Fruit fly (Drosophila melanogaster) whole organism, embryonic: ENCODE results near the gene Tnpo-SR.
A peak's percentile ranks its signal among the peaks of the same experiment; 100 is the strongest.

ENCODE experiments used
- CG10462 ChIP-seq: fragments of 200-800 bp; sonication (Bioruptor generic); optimal IDR thresholded peaks from 2 replicates; lab custom pipeline; 2016; ENCODE audit warnings: missing biosample characterization, missing genetic modification characterization
- CG11398 ChIP-seq: fragments of 200-800 bp; sonication (Bioruptor generic); optimal IDR thresholded peaks from 2 replicates; lab custom pipeline; 2016; ENCODE audit warnings: missing biosample characterization, missing genetic modification characterization
- CG15696 ChIP-seq: fragments of 200-800 bp; sonication (Bioruptor generic); optimal IDR thresholded peaks from 2 replicates; lab custom pipeline; 2019; ENCODE audit warnings: missing biosample characterization, mild to moderate bottlenecking, missing genetic modification characterization, moderate library complexity
- CG16779 ChIP-seq: fragments of 200-800 bp; sonication (Bioruptor generic); IDR thresholded peaks from 2 replicates; pipeline ENCODE4 v1.3.6; 2022; ENCODE audit warnings: missing biosample characterization, missing genetic modification characterization
- CG17912 ChIP-seq: fragments of 200-800 bp; sonication (Bioruptor generic); optimal IDR thresholded peaks from 2 replicates; lab custom pipeline; 2018; ENCODE audit warnings: missing biosample characterization, mild to moderate bottlenecking, missing genetic modification characterization
- CG31388 ChIP-seq: fragments of 200-800 bp; sonication (Bioruptor generic); optimal IDR thresholded peaks from 2 replicates; lab custom pipeline; 2016; ENCODE audit warnings: missing biosample characterization, missing genetic modification characterization
- CG32767 ChIP-seq: fragments of 200-800 bp; sonication (Bioruptor generic); IDR thresholded peaks from 2 replicates; pipeline ENCODE4 v1.3.6; 2022; ENCODE audit warnings: missing biosample characterization, missing genetic modification characterization
- CG34422 ChIP-seq: fragments of 200-800 bp; sonication (Bioruptor generic); IDR thresholded peaks from 3 replicates; pipeline ENCODE4 v1.3.6; 2022; ENCODE audit warnings: missing biosample characterization, missing genetic modification characterization
- CG3726 ChIP-seq: fragments of 200-800 bp; sonication (Bioruptor generic); IDR thresholded peaks from 3 replicates; pipeline ENCODE4, ENCODE4 v1.3.6; 2022; ENCODE audit warnings: missing biosample characterization, missing genetic modification characterization
- CG4617 ChIP-seq: fragments of 200-800 bp; sonication (Bioruptor generic); optimal IDR thresholded peaks from 3 replicates; lab custom pipeline; 2016; ENCODE audit warnings: missing biosample characterization, missing genetic modification characterization, borderline replicate concordance
- CG4730 ChIP-seq: fragments of 200-800 bp; sonication (Bioruptor generic); IDR thresholded peaks from 2 replicates; pipeline ENCODE4 v1.3.6; 2022; ENCODE audit warnings: missing biosample characterization, missing genetic modification characterization
- CG7745 ChIP-seq: fragments of 200-800 bp; sonication (Bioruptor generic); optimal IDR thresholded peaks from 2 replicates; lab custom pipeline; 2018; ENCODE audit warnings: missing biosample characterization, mild to moderate bottlenecking, missing genetic modification characterization, moderate library complexity
- CkIIα-i1 ChIP-seq: fragments of 200-800 bp; sonication (Bioruptor generic); IDR thresholded peaks from 2 replicates; pipeline ENCODE4 v1.3.6; 2022; ENCODE audit warnings: missing biosample characterization, missing genetic modification characterization
- Dad ChIP-seq: fragments of 200-800 bp; sonication (Bioruptor generic); optimal IDR thresholded peaks from 3 replicates; lab custom pipeline; 2016; ENCODE audit warnings: missing biosample characterization, missing genetic modification characterization
- Dll ChIP-seq: fragments of 200-800 bp; sonication (Bioruptor generic); IDR thresholded peaks from 4 replicates; pipeline ENCODE4 v1.3.6; 2022; ENCODE audit warnings: missing biosample characterization, missing genetic modification characterization; ENCODE audit not compliant: partially characterized antibody
- Dp ChIP-seq: fragments of 200-800 bp; sonication (Bioruptor generic); optimal IDR thresholded peaks from 2 replicates; lab custom pipeline; 2018; ENCODE audit warnings: missing biosample characterization, mild to moderate bottlenecking, missing genetic modification characterization, moderate library complexity
- Eip74EF ChIP-seq, 2 experiments: fragments of 200-800 bp in 1 of 2; fragments of >200 bp in 1 of 2; sonication (Bioruptor generic) in 1 of 2; optimal IDR thresholded peaks; 2 replicates each; lab custom pipeline; 2017 to 2019; ENCODE audit warnings: missing biosample characterization in 2 of 2, missing genetic modification characterization in 2 of 2, mild to moderate bottlenecking in 1 of 2, moderate library complexity in 1 of 2
- HLHmδ ChIP-seq: fragments of 200-800 bp; sonication (Bioruptor generic); optimal IDR thresholded peaks from 2 replicates; lab custom pipeline; 2018; ENCODE audit warnings: missing biosample characterization, mild to moderate bottlenecking, missing genetic modification characterization, moderate library complexity
- Kr ChIP-seq: fragments of 200-800 bp; sonication (Bioruptor generic); optimal IDR thresholded peaks from 2 replicates; lab custom pipeline; 2017; ENCODE audit warnings: missing biosample characterization, mild to moderate bottlenecking, missing genetic modification characterization
- Lhr ChIP-seq: fragments of 200-800 bp; sonication (Bioruptor generic); optimal IDR thresholded peaks from 3 replicates; lab custom pipeline; 2017; ENCODE audit warnings: mild to moderate bottlenecking, missing biosample characterization, missing genetic modification reagents, missing genetic modification characterization
- Meics ChIP-seq: fragments of 200-800 bp; sonication (Bioruptor generic); optimal IDR thresholded peaks from 2 replicates; lab custom pipeline; 2017; ENCODE audit warnings: missing biosample characterization, mild to moderate bottlenecking, missing genetic modification characterization
- Oaz ChIP-seq: fragments of 200-800 bp; sonication (Bioruptor generic); IDR thresholded peaks from 2 replicates; pipeline ENCODE4 v1.3.6; 2022; ENCODE audit warnings: missing biosample characterization, missing genetic modification characterization
- Oli ChIP-seq: fragments of 200-800 bp; sonication (Bioruptor generic); optimal IDR thresholded peaks from 2 replicates; lab custom pipeline; 2018; ENCODE audit warnings: missing biosample characterization, mild to moderate bottlenecking, missing genetic modification characterization, moderate library complexity
- Spps ChIP-seq: fragments of 200-800 bp; sonication (Bioruptor generic); optimal IDR thresholded peaks from 2 replicates; lab custom pipeline; 2018; ENCODE audit warnings: missing biosample characterization, mild to moderate bottlenecking, missing genetic modification characterization
- Usf ChIP-seq: fragments of 200-800 bp; sonication (Bioruptor generic); optimal IDR thresholded peaks from 2 replicates; lab custom pipeline; 2017; ENCODE audit warnings: missing genotype, missing biosample characterization, missing genetic modification characterization
- Vsx1 ChIP-seq: fragments of 200-800 bp; sonication (Bioruptor generic); optimal IDR thresholded peaks from 2 replicates; lab custom pipeline; 2017; ENCODE audit warnings: missing biosample characterization, mild to moderate bottlenecking, missing genetic modification characterization, missing genetic modification reagents
- ash1 ChIP-seq: fragments of 200-800 bp; sonication (Bioruptor generic); optimal IDR thresholded peaks from 2 replicates; lab custom pipeline; 2018; ENCODE audit warnings: missing biosample characterization, mild to moderate bottlenecking, missing genetic modification characterization
- az2 ChIP-seq: fragments of 200-800 bp; sonication (Bioruptor generic); optimal IDR thresholded peaks from 3 replicates; lab custom pipeline; 2016; ENCODE audit warnings: missing biosample characterization, missing genetic modification characterization
- bab2 ChIP-seq: fragments of 200-800 bp; sonication (Bioruptor generic); optimal IDR thresholded peaks from 2 replicates; lab custom pipeline; 2016; ENCODE audit warnings: missing biosample characterization, missing genetic modification characterization
- bigmax ChIP-seq: fragments of 200-800 bp; sonication (Bioruptor generic); optimal IDR thresholded peaks from 2 replicates; lab custom pipeline; 2018; ENCODE audit warnings: missing biosample characterization, mild to moderate bottlenecking, missing genetic modification characterization
- cato ChIP-seq: fragments of 200-800 bp; sonication (Bioruptor generic); optimal IDR thresholded peaks from 2 replicates; lab custom pipeline; 2016; ENCODE audit warnings: missing biosample characterization, missing genetic modification characterization, borderline replicate concordance
- cwo ChIP-seq: fragments of 200-800 bp; sonication (Bioruptor generic); optimal IDR thresholded peaks from 3 replicates; lab custom pipeline; 2017; ENCODE audit warnings: missing biosample characterization, missing genetic modification characterization, mild to moderate bottlenecking, moderate library complexity, missing genetic modification reagents
- dmrt11E ChIP-seq: fragments of 200-800 bp; sonication (Bioruptor generic); optimal IDR thresholded peaks from 3 replicates; lab custom pipeline; 2018; ENCODE audit warnings: missing biosample characterization, mild to moderate bottlenecking, missing genetic modification characterization, moderate library complexity
- dpn ChIP-seq, 2 experiments: fragments of 200-800 bp; sonication (Bioruptor generic); optimal IDR thresholded peaks; 3 replicates each; lab custom pipeline; 2016; ENCODE audit warnings: missing biosample characterization in 2 of 2, missing genetic modification characterization in 2 of 2
- fd96Cb ChIP-seq: fragments of 200-800 bp; sonication (Bioruptor generic); optimal IDR thresholded peaks from 2 replicates; lab custom pipeline; 2018; ENCODE audit warnings: missing biosample characterization, mild to moderate bottlenecking, missing genetic modification characterization, moderate library complexity
- gcm ChIP-seq: fragments of 200-800 bp; sonication (Bioruptor generic); optimal IDR thresholded peaks from 2 replicates; lab custom pipeline; 2019; ENCODE audit warnings: missing biosample characterization, mild to moderate bottlenecking, missing genetic modification characterization, moderate library complexity
- grn ChIP-seq: fragments of 200-800 bp; sonication (Bioruptor generic); optimal IDR thresholded peaks from 3 replicates; lab custom pipeline; 2017; ENCODE audit warnings: missing biosample characterization, missing genetic modification characterization
- gsb-n ChIP-seq: fragments of 200-800 bp; sonication (Bioruptor generic); optimal IDR thresholded peaks from 3 replicates; lab custom pipeline; 2018; ENCODE audit warnings: missing biosample characterization, mild to moderate bottlenecking, missing genetic modification characterization
- ken ChIP-seq: fragments of 200-800 bp; sonication (Bioruptor generic); IDR thresholded peaks from 3 replicates; pipeline ENCODE4 v1.3.6; 2022; ENCODE audit warnings: missing biosample characterization, missing genetic modification characterization
- kni ChIP-seq: fragments of 200-800 bp; sonication (Bioruptor generic); optimal IDR thresholded peaks from 3 replicates; lab custom pipeline; 2017; ENCODE audit warnings: mild to moderate bottlenecking, missing biosample characterization, missing genetic modification reagents, missing genetic modification characterization
- lola ChIP-seq, 3 experiments: fragments of >200 bp in 2 of 3; fragments of 200-800 bp in 1 of 3; sonication (Bioruptor generic) in 1 of 3; optimal IDR thresholded peaks; 2 replicates each; lab custom pipeline; 2017 to 2019; ENCODE audit warnings: missing biosample characterization in 3 of 3, missing genetic modification characterization in 3 of 3, mild to moderate bottlenecking in 1 of 3, moderate library complexity in 1 of 3
- nerfin-2 ChIP-seq: fragments of 200-800 bp; sonication (Bioruptor generic); IDR thresholded peaks from 2 replicates; pipeline ENCODE4 v1.3.6; 2022; ENCODE audit warnings: missing biosample characterization, missing genetic modification characterization; ENCODE audit not compliant: partially characterized antibody
- oc ChIP-seq: fragments of 200-800 bp; sonication (Bioruptor generic); optimal IDR thresholded peaks from 2 replicates; lab custom pipeline; 2018; ENCODE audit warnings: missing biosample characterization, mild to moderate bottlenecking, missing genetic modification characterization, moderate library complexity
- peb ChIP-seq: fragments of 200-800 bp; sonication (Bioruptor generic); IDR thresholded peaks from 2 replicates; pipeline ENCODE4 v1.3.6; 2022; ENCODE audit warnings: missing biosample characterization, missing genetic modification characterization
- shn ChIP-seq: fragments of 200-800 bp; sonication (Bioruptor generic); optimal IDR thresholded peaks from 3 replicates; lab custom pipeline; 2016; ENCODE audit warnings: missing biosample characterization, missing genetic modification characterization
- slbo ChIP-seq: fragments of 200-800 bp; sonication (Bioruptor generic); IDR thresholded peaks from 2 replicates; pipeline ENCODE4 v1.3.6; 2022; ENCODE audit warnings: missing biosample characterization, missing genetic modification characterization
- slp2 ChIP-seq: fragments of 200-800 bp; sonication (Bioruptor generic); optimal IDR thresholded peaks from 2 replicates; lab custom pipeline; 2016; ENCODE audit warnings: missing biosample characterization, missing genetic modification characterization
- tap ChIP-seq: fragments of 200-800 bp; optimal IDR thresholded peaks from 3 replicates; lab custom pipeline; 2019; ENCODE audit warnings: missing biosample characterization, mild to moderate bottlenecking, missing genetic modification characterization, moderate library complexity
- trh ChIP-seq: fragments of 200-800 bp; sonication (Bioruptor generic); optimal IDR thresholded peaks from 2 replicates; lab custom pipeline; 2016; ENCODE audit warnings: missing biosample characterization, missing genetic modification characterization
- ttk ChIP-seq: fragments of 200-800 bp; sonication (Bioruptor generic); IDR thresholded peaks from 2 replicates; pipeline ENCODE4 v2.1.2; 2022; ENCODE audit warnings: missing biosample characterization, missing genetic modification characterization
- twi ChIP-seq: fragments of 200-800 bp; optimal IDR thresholded peaks from 2 replicates; lab custom pipeline; 2019; ENCODE audit warnings: missing biosample characterization, mild to moderate bottlenecking, missing genetic modification characterization, moderate library complexity

The Tnpo-SR gene

DNA sequence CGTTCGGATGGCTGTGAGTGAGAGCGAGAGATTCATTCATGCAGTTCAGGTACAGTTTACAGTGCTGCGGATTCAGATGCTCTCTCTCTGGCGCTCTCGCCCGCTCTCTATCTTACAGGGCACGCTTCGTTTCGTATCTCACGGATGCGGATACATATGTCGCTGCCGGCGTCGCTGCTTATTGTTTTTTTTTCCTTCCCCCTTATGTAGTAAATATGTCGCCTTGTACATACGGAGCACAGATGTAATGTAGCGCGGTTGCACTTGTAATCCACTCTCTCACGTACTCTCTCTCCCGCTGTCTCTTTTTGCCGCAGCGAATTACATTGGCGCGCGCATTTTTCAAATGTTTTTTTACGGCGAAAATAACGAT lies 4.4 kb upstream of the Tnpo-SR start (continued):
- TF ChIP-seq CG15696 (no peak), ttk (no peak), peb (GFP tag; lab: Robert Waterston, UW) (no peak), Oaz (GFP tag; lab: Robert Waterston, UW) (no peak), CG16779 (no peak), Dll (GFP tag; lab: Robert Waterston, UW) (no peak), slp2 (GFP tag; lab: Kevin White, UChicago) (no peak), oc (tag; lab: Kevin White, UChicago) (no peak), gsb-n (tag; lab: Kevin White, UChicago) (peak; percentile 14), Meics (GFP tag; lab: Kevin White, UChicago) (no peak), Lhr (GFP tag; lab: Kevin White, UChicago) (no peak), grn (no peak), shn (GFP tag; lab: Kevin White, UChicago) (no peak), CkIIα-i1 (GFP tag; lab: Robert Waterston, UW) (no peak), CG7745 (no peak), dpn (GFP tag; optimal IDR thresholded peaks at IDR 0.05; lab: Kevin White, UChicago) (no peak), Oli (no peak), slbo (GFP tag; lab: Robert Waterston, UW) (no peak), trh (GFP tag; lab: Kevin White, UChicago) (no peak), Dp (GFP tag; lab: Kevin White, UChicago) (peak; percentile 75), CG4617 (GFP tag; lab: Kevin White, UChicago) (no peak), twi (tag; lab: Kevin White, UChicago) (peak; percentile 57), CG10462 (no peak), Dad (GFP tag; lab: Kevin White, UChicago) (no peak), bab2 (GFP tag; lab: Kevin White, UChicago) (no peak), Kr (GFP tag; lab: Kevin White, UChicago) (no peak), az2 (GFP tag; lab: Kevin White, UChicago) (no peak), dmrt11E (tag; lab: Kevin White, UChicago) (no peak), cato (GFP tag; lab: Kevin White, UChicago) (no peak), cwo (no peak), nerfin-2 (GFP tag; lab: Robert Waterston, UW) (no peak), Usf (GFP tag; lab: Kevin White, UChicago) (no peak), ash1 (GFP tag; lab: Kevin White, UChicago) (no peak), gcm (no peak), fd96Cb (tag; lab: Kevin White, UChicago) (no peak), HLHmδ (GFP tag; lab: Kevin White, UChicago) (peak; percentile 48), Eip74EF (GFP tag; optimal IDR thresholded peaks at IDR 0.05; lab: Kevin White, UChicago) (peak in 1 of 2 experiments; percentile 35), Vsx1 (GFP tag; lab: Kevin White, UChicago) (no peak), CG31388 (GFP tag; lab: Kevin White, UChicago) (no peak), kni (GFP tag; lab: Kevin White, UChicago) (peak; percentile 73), ken (GFP tag; lab: Robert Waterston, UW) (no peak), CG34422 (GFP tag; lab: Robert Waterston, UW) (no peak), CG17912 (GFP tag; lab: Kevin White, UChicago) (no peak), lola (GFP tag; optimal IDR thresholded peaks at IDR 0.05; lab: Kevin White, UChicago) (no peak), tap (tag; lab: Kevin White, UChicago) (no peak), CG3726 (no peak), CG11398 (GFP tag; lab: Kevin White, UChicago) (no peak), CG4730 (no peak), bigmax (no peak), Spps (tag; lab: Kevin White, UChicago) (no peak), CG32767 (GFP tag; lab: Robert Waterston, UW) (no peak)
